Worm (Caenorhabditis elegans) whole organism, L1 larva: Measurements from ENCODE around the gene nep-10.

ENCODE experiments used
- C04F5.9 ChIP-seq: sonication (generic microtip); optimal IDR thresholded peaks from 2 replicates; lab custom pipeline; 2016; ENCODE audit warnings: missing genetic modification characterization, missing compliant biosample characterization
- C16A3.4 ChIP-seq: fragments of 150-350 bp; optimal IDR thresholded peaks from 2 replicates; lab custom pipeline; 2014; ENCODE audit warnings: missing biosample characterization, missing genetic modification characterization
- aha-1 ChIP-seq: fragments of 150-350 bp; optimal IDR thresholded peaks from 2 replicates; lab custom pipeline; 2014; ENCODE audit warnings: missing biosample characterization, missing genetic modification characterization
- alr-1 ChIP-seq: fragments of 200-800 bp; sonication (Bioruptor generic); optimal IDR thresholded peaks from 2 replicates; lab custom pipeline; 2018; ENCODE audit warnings: borderline replicate concordance, mild to moderate bottlenecking, missing genetic modification characterization, missing compliant biosample characterization
- blmp-1 ChIP-seq: fragments of 150-350 bp; optimal IDR thresholded peaks from 2 replicates; lab custom pipeline; 2014; ENCODE audit warnings: missing biosample characterization, missing genetic modification characterization
- ceh-63 ChIP-seq: fragments of 200-800 bp; sonication (Bioruptor generic); optimal IDR thresholded peaks from 2 replicates; lab custom pipeline; 2018; ENCODE audit warnings: mild to moderate bottlenecking, missing genetic modification characterization, missing compliant biosample characterization
- ceh-8 ChIP-seq: fragments of 200-800 bp; sonication (Bioruptor generic); optimal IDR thresholded peaks from 2 replicates; lab custom pipeline; 2018; ENCODE audit warnings: mild to moderate bottlenecking, missing genetic modification characterization, moderate library complexity, missing compliant biosample characterization
- dsc-1 ChIP-seq: sonication (generic microtip); optimal IDR thresholded peaks from 2 replicates; lab custom pipeline; 2016; ENCODE audit warnings: mild to moderate bottlenecking, missing genetic modification characterization, missing compliant biosample characterization
- elt-2 ChIP-seq: sonication (generic microtip); optimal IDR thresholded peaks from 2 replicates; lab custom pipeline; 2016; ENCODE audit warnings: missing genetic modification characterization, mild to moderate bottlenecking, inconsistent platforms, missing compliant biosample characterization, missing genetic modification reagents
- elt-3 ChIP-seq, 6 experiments: fragments of 150-350 bp in 1 of 6; sonication (generic microtip); optimal IDR thresholded peaks; 2 replicates each; lab custom pipeline; 2017 to 2018; ENCODE audit warnings: missing biosample characterization in 6 of 6, missing genetic modification characterization in 6 of 6, inconsistent platforms in 1 of 6
- ets-5 ChIP-seq: fragments of 200-800 bp; sonication (Bioruptor generic); IDR thresholded peaks from 2 replicates; pipeline ENCODE4 v1.3.6; 2022; ENCODE audit warnings: missing genetic modification characterization, missing compliant biosample characterization
- fkh-10 ChIP-seq: sonication (generic microtip); optimal IDR thresholded peaks from 2 replicates; lab custom pipeline; 2017; ENCODE audit warnings: missing biosample characterization, missing genetic modification reagents, missing genetic modification characterization
- fkh-4 ChIP-seq: sonication (generic microtip); optimal IDR thresholded peaks from 2 replicates; lab custom pipeline; 2016; ENCODE audit warnings: missing compliant biosample characterization, missing genetic modification characterization, borderline replicate concordance
- fos-1 ChIP-seq: fragments of 150-350 bp; optimal IDR thresholded peaks from 2 replicates; lab custom pipeline; 2014; ENCODE audit warnings: missing biosample characterization, missing genetic modification characterization
- hpl-2 ChIP-seq: fragments of 150-350 bp; optimal IDR thresholded peaks from 2 replicates; lab custom pipeline; 2014; ENCODE audit warnings: missing biosample characterization, missing genetic modification reagents, missing genetic modification characterization
- irx-1 ChIP-seq: sonication (generic microtip); optimal IDR thresholded peaks from 2 replicates; lab custom pipeline; 2016; ENCODE audit warnings: missing genetic modification characterization, missing compliant biosample characterization
- isw-1 ChIP-seq: fragments of 200-800 bp; sonication (Bioruptor generic); IDR thresholded peaks from 2 replicates; pipeline ENCODE4 v1.3.6; 2022; ENCODE audit warnings: missing genetic modification characterization, missing compliant biosample characterization
- lin-14 ChIP-seq: fragments of 200-800 bp; sonication (Bioruptor generic); optimal IDR thresholded peaks from 2 replicates; lab custom pipeline; 2018; ENCODE audit warnings: mild to moderate bottlenecking, missing genetic modification characterization, moderate library complexity, missing compliant biosample characterization
- lin-15B ChIP-seq: fragments of 150-350 bp; sonication (generic microtip); optimal IDR thresholded peaks from 3 replicates; lab custom pipeline; 2014; ENCODE audit warnings: missing biosample characterization, missing genetic modification characterization
- lir-3 ChIP-seq: sonication (generic microtip); optimal IDR thresholded peaks from 2 replicates; lab custom pipeline; 2016; ENCODE audit warnings: mild to moderate bottlenecking, missing genetic modification characterization, moderate library complexity, missing compliant biosample characterization; ENCODE audit not compliant: poor library complexity
- mep-1 ChIP-seq: fragments of 150-350 bp; optimal IDR thresholded peaks from 2 replicates; lab custom pipeline; 2014; ENCODE audit warnings: missing biosample characterization, missing genetic modification characterization
- nhr-19 ChIP-seq: fragments of 200-800 bp; sonication (Bioruptor generic); conservative IDR thresholded peaks from 2 replicates; pipeline ENCODE4 v1.3.6; 2022; ENCODE audit warnings: missing genetic modification characterization, missing compliant biosample characterization
- nhr-20 ChIP-seq: sonication (generic microtip); optimal IDR thresholded peaks from 2 replicates; lab custom pipeline; 2016; ENCODE audit warnings: mild to moderate bottlenecking, missing genetic modification characterization, missing compliant biosample characterization
- nhr-47 ChIP-seq: sonication (generic microtip); optimal IDR thresholded peaks from 2 replicates; lab custom pipeline; 2016; ENCODE audit warnings: mild to moderate bottlenecking, missing genetic modification characterization, moderate library complexity, missing compliant biosample characterization
- nhr-84 ChIP-seq: sonication (generic microtip); optimal IDR thresholded peaks from 2 replicates; lab custom pipeline; 2017; ENCODE audit warnings: missing biosample characterization, missing genetic modification characterization
- pax-3 ChIP-seq: fragments of 200-800 bp; sonication (Bioruptor generic); optimal IDR thresholded peaks from 2 replicates; lab custom pipeline; 2018; ENCODE audit warnings: mild to moderate bottlenecking, missing genetic modification characterization, moderate library complexity, missing compliant biosample characterization
- snpc-4 ChIP-seq: fragments of 150-350 bp; optimal IDR thresholded peaks from 2 replicates; lab custom pipeline; 2014; ENCODE audit warnings: missing biosample characterization, missing genetic modification characterization
- swsn-7 ChIP-seq: sonication (generic microtip); optimal IDR thresholded peaks from 2 replicates; lab custom pipeline; 2016; ENCODE audit warnings: missing genetic modification characterization, missing compliant biosample characterization
- vab-15 ChIP-seq: sonication (generic microtip); optimal IDR thresholded peaks from 2 replicates; lab custom pipeline; 2017; ENCODE audit warnings: missing genotype, mild to moderate bottlenecking, missing genetic modification characterization, missing compliant biosample characterization
- zag-1 ChIP-seq: fragments of 150-350 bp; optimal IDR thresholded peaks from 2 replicates; lab custom pipeline; 2014; ENCODE audit warnings: missing biosample characterization, missing genetic modification characterization
- ztf-11 ChIP-seq, 2 experiments: sonication (generic microtip); optimal IDR thresholded peaks; 2 replicates each; lab custom pipeline; 2016 to 2017; ENCODE audit warnings: missing genetic modification characterization in 2 of 2, missing biosample characterization in 1 of 2, missing compliant biosample characterization in 1 of 2

The nep-10 gene

ce11 chrII:3439244-3439698, 36.5 kb upstream of the nep-10 start (continued):
- no peak for TF ChIP-seq ztf-11 (tag; optimal IDR thresholded peaks at IDR 0.05; lab: Kevin White, UChicago)
- no peak for TF ChIP-seq pax-3 (tag; lab: Kevin White, UChicago)
- no peak for TF ChIP-seq ceh-63 (GFP tag; lab: Kevin White, UChicago)

DNA sequence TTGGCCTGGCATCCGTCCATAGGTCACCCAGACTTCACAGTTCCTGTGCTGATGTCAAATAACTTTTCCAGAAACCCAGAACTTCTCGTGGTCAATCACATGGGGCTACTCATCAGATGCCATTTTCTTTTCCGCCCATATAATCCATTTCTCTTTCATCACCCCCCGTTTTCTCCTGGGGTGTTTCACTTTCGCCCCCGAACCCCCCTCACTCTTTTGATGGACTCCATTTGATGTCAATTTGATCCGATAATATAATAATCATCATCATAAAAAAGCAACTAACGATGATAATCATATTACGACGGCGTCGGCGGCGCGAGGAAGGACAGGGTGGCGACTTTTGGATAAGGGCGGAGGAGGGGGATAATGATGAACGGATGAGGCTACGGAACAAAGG, 35.5 kb upstream of the nep-10 start:
- peak; percentile 90 for TF ChIP-seq blmp-1 (tag; lab: Kevin White, UChicago)
- no peak for TF ChIP-seq lin-14 (GFP tag; lab: Kevin White, UChicago)

DNA sequence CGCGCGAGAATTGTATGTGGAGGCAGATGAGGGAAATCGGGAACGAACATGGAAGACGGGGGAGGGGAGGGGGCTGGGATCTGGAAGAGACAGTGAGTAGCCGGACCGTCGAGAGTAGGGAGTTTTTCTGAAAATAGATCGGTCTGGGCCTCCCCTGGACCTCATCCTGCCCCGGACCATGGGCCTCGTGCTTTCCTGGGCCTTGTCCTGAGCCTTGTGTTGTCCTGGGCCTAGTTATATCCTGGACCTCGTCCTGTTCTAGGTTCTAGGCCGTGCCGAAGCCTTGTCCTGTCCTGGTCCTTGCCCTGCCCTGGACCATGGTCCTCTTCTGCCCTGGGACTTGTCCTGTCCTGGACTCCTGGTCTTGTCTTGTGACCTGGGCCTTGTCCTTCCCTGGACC, 34.6 kb upstream of the nep-10 start:
- TF ChIP-seq ets-5 (GFP tag; lab: Robert Waterston, UW) (no peak), nhr-19 (no peak), aha-1 (tag; lab: Kevin White, UChicago) (no peak)

DNA sequence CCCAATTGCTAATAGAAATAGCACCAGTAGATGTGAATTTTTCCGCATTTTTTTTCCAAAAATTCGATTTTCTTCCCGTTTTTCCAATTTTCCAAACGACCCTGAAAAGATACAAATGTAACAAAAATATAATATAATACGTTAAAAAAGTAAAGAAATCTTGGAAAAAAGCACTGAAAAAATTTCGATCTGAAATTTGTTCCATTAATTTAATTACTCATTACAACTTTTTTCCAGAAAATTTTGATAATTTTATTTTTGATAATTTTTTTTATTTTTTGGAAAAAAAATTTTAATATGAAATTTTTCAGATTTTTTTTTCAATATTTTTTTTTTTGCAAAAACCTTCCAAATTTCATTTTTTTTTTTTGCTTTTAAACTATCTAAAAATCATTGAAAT, 33.7 kb upstream of the nep-10 start, which contains the start of gene skpo-2:
Gene skpo-2, minus strand, starts transcription at position 101 of the 400 bp plus-strand sequence.
- no peak for TF ChIP-seq swsn-7 (tag; lab: Kevin White, UChicago)
- TF ChIP-seq zag-1 (tag; lab: Kevin White, UChicago) = no peak
- TF ChIP-seq alr-1 (tag; lab: Kevin White, UChicago) = no peak
- no peak for TF ChIP-seq snpc-4
- no peak for TF ChIP-seq C16A3.4 (tag; lab: Kevin White, UChicago)
- TF ChIP-seq elt-3 (tag; optimal IDR thresholded peaks at IDR 0.05; lab: Kevin White, UChicago) = no peak
- no peak for TF ChIP-seq ceh-63 (GFP tag; lab: Kevin White, UChicago)
- TF ChIP-seq fos-1 = no peak
- TF ChIP-seq lir-3 (tag; lab: Kevin White, UChicago) = no peak
- TF ChIP-seq irx-1 = no peak
- TF ChIP-seq fkh-4 (tag; lab: Kevin White, UChicago) = no peak
- TF ChIP-seq dsc-1 = no peak
- no peak for TF ChIP-seq mep-1 (tag; lab: Kevin White, UChicago)
- TF ChIP-seq nhr-84 (tag; lab: Kevin White, UChicago) = no peak

- peak; percentile 37 for TF ChIP-seq lin-14 (GFP tag; lab: Kevin White, UChicago)
- no peak for TF ChIP-seq alr-1 (tag; lab: Kevin White, UChicago)
- no peak for TF ChIP-seq hpl-2
- peak; percentile 75 for TF ChIP-seq snpc-4
- TF ChIP-seq, all 84 proteins: peak for 2
Observed at ce11 chrII:3434893-3435503, 32.2 kb upstream of the nep-10 start.

DNA sequence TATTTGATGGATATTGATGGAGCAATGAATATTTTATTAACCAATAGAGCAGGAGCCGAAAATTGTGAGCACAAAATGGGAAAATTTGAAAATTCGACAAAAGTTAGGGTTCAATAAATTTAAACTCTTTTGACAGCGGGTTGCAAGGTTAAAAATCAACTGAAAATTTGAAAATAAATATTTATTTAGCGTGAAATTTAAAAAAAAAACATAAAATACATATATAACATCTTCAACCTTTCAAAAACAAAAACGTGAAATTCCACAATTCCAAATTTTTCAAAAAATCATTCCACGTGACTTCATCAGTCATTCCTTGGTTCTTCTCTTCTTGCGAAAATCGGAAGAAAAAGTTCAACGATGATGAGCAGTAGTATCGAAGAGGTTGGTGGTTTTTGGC, 26.6 kb upstream of the nep-10 start, which contains the start of gene C16C8.18:
Gene C16C8.18, plus strand, starts transcription at position 301 of the 400 bp plus-strand sequence.
- TF ChIP-seq nhr-20 (tag; lab: Kevin White, UChicago) (no peak), irx-1 (no peak), fkh-10 (no peak), nhr-47 (tag; lab: Kevin White, UChicago) (no peak), fos-1 (no peak), lin-15B (tag; lab: Kevin White, UChicago) (no peak), aha-1 (tag; lab: Kevin White, UChicago) (no peak), ceh-8 (GFP tag; lab: Kevin White, UChicago) (no peak), pax-3 (tag; lab: Kevin White, UChicago) (no peak), isw-1 (GFP tag; lab: Robert Waterston, UW) (no peak), C04F5.9 (tag; lab: Kevin White, UChicago) (no peak), elt-2 (tag; lab: Kevin White, UChicago) (no peak), vab-15 (tag; lab: Kevin White, UChicago) (no peak)
